Worm (Caenorhabditis elegans): ENCODE results near the gene T19C3.4.

ce11 chrIII:665173-665757 is 45.2 kb upstream of the T19C3.4 start, which contains the start of gene C09F5.3:
- TF ChIP-seq W03F9.2 (tag; optimal IDR thresholded peaks at IDR 0.05) (no peak), him-1 (tag; optimal IDR thresholded peaks at IDR 0.05) (no peak)

All from whole organism, L4/young adult.